Fruit fly (Drosophila melanogaster): ENCODE measurements around the gene ScsbetaA.

Gene ScsbetaA

dm6 chr3R:8984602-8985074, 46.1 kb downstream of the ScsbetaA start, which contains the start of gene CG11970 (continued):
- no peak for TF ChIP-seq fd102C (GFP tag; optimal IDR thresholded peaks at IDR 0.05)
- TF ChIP-seq Elba2 (GFP tag; optimal IDR thresholded peaks at IDR 0.05) = no peak
- no peak for TF ChIP-seq CG1832 (GFP tag; optimal IDR thresholded peaks at IDR 0.05)
- no peak for TF ChIP-seq CG4360 (GFP tag; IDR thresholded peaks at IDR 0.05)
- TF ChIP-seq nau (GFP tag; optimal IDR thresholded peaks at IDR 0.05) = no peak
- TF ChIP-seq fd96Cb (tag; optimal IDR thresholded peaks at IDR 0.05) = no peak
- TF ChIP-seq H2.0 (GFP tag; IDR thresholded peaks at IDR 0.05) = 0 out of 2 replicates have a peak, but pooled peaks have one; percentile 3
- TF ChIP-seq ash1 (GFP tag; optimal IDR thresholded peaks at IDR 0.05) = no peak
- no peak for TF ChIP-seq tna (GFP tag; IDR thresholded peaks at IDR 0.05; ENCODE audit: partially characterized antibody)
- TF ChIP-seq CG9437 (GFP tag; optimal IDR thresholded peaks at IDR 0.05) = no peak
- peak; percentile 42 for TF ChIP-seq gfzf (GFP tag; optimal IDR thresholded peaks at IDR 0.05)
- TF ChIP-seq CG31224 (GFP tag; IDR thresholded peaks at IDR 0.05) = no peak
- TF ChIP-seq CG5953 (GFP tag; IDR thresholded peaks at IDR 0.05) = 0 out of 2 replicates have a peak, but pooled peaks have one; percentile 33
- peak; percentile 36 for TF ChIP-seq Chrac-16 (GFP tag; optimal IDR thresholded peaks at IDR 0.05)
- peak; percentile 30 for TF ChIP-seq CG18011 (GFP tag; optimal IDR thresholded peaks at IDR 0.05)
- no peak for TF ChIP-seq sob (GFP tag; IDR thresholded peaks at IDR 0.05)
- no peak for TF ChIP-seq D (optimal IDR thresholded peaks at IDR 0.05)
- no peak for TF ChIP-seq D (GFP tag; optimal IDR thresholded peaks at IDR 0.05)
- peak; percentile 69 for TF ChIP-seq CG6272 (GFP tag; IDR thresholded peaks at IDR 0.05)
- TF ChIP-seq Med (GFP tag) = peak; percentile 89
- TF ChIP-seq Hey (tag; optimal IDR thresholded peaks at IDR 0.05) = no peak
- no peak for TF ChIP-seq CG15269 (tag; optimal IDR thresholded peaks at IDR 0.05)
- peak; percentile 71 for TF ChIP-seq Dll (GFP tag; IDR thresholded peaks at IDR 0.05; ENCODE audit: partially characterized antibody)
- TF ChIP-seq pnt (GFP tag; optimal IDR thresholded peaks at IDR 0.05) = peak; percentile 12
- TF ChIP-seq slbo (GFP tag; IDR thresholded peaks at IDR 0.05) = peak; percentile 73
- no peak for TF ChIP-seq HLH3B (GFP tag; IDR thresholded peaks at IDR 0.05)
- no peak for TF ChIP-seq CG15479 (GFP tag; optimal IDR thresholded peaks at IDR 0.05)
- TF ChIP-seq Dip3 (GFP tag; optimal IDR thresholded peaks at IDR 0.05) = peak; percentile 55
- TF ChIP-seq Fer1 (GFP tag; optimal IDR thresholded peaks at IDR 0.05) = no peak
- no peak for TF ChIP-seq maf-S (GFP tag; optimal IDR thresholded peaks at IDR 0.05)
- peak; percentile 22 for TF ChIP-seq Atf3 (GFP tag; optimal IDR thresholded peaks at IDR 0.05)
- peak; percentile 61 for TF ChIP-seq MBD-R2 (GFP tag; IDR thresholded peaks at IDR 0.05)
- TF ChIP-seq stwl (tag; optimal IDR thresholded peaks at IDR 0.05) = peak; percentile 27
- no peak for TF ChIP-seq Lim3 (GFP tag; IDR thresholded peaks at IDR 0.05)
- TF ChIP-seq Xrp1 (GFP tag; IDR thresholded peaks at IDR 0.05) = no peak
- TF ChIP-seq Eip74EF (GFP tag; optimal IDR thresholded peaks at IDR 0.05) = no peak
- TF ChIP-seq CG32772 (GFP tag; IDR thresholded peaks at IDR 0.05) = no peak; the same call in 1 of the 2 replicates
- TF ChIP-seq CG17359 (tag; optimal IDR thresholded peaks at IDR 0.05) = no peak
- TF ChIP-seq NC2β (GFP tag; optimal IDR thresholded peaks at IDR 0.05) = peak; percentile 11
- TF ChIP-seq CG12769 (tag; optimal IDR thresholded peaks at IDR 0.05) = no peak
- no peak for TF ChIP-seq crol (GFP tag; IDR thresholded peaks at IDR 0.05)
- TF ChIP-seq CG1233 (GFP tag; optimal IDR thresholded peaks at IDR 0.05) = no peak
- TF ChIP-seq CG4282 (GFP tag; optimal IDR thresholded peaks at IDR 0.05) = no peak
- no peak for TF ChIP-seq ase (GFP tag; IDR thresholded peaks at IDR 0.05)
- TF ChIP-seq lbe (GFP tag; optimal IDR thresholded peaks at IDR 0.05) = no peak
- TF ChIP-seq ham (GFP tag; IDR thresholded peaks at IDR 0.05) = no peak
- no peak for TF ChIP-seq otp (GFP tag; IDR thresholded peaks at IDR 0.05)
- TF ChIP-seq Ets65A (GFP tag) = peak; percentile 88
- TF ChIP-seq CG10274 (GFP tag; optimal IDR thresholded peaks at IDR 0.05) = no peak
- no peak for TF ChIP-seq kah (GFP tag; optimal IDR thresholded peaks at IDR 0.05)
- TF ChIP-seq Side (GFP tag; optimal IDR thresholded peaks at IDR 0.05) = peak; percentile 30
- peak; percentile 90 for TF ChIP-seq her (GFP tag; optimal IDR thresholded peaks at IDR 0.05)
